Worm (Caenorhabditis elegans): Measurements from ENCODE around the gene clec-59.

DNA sequence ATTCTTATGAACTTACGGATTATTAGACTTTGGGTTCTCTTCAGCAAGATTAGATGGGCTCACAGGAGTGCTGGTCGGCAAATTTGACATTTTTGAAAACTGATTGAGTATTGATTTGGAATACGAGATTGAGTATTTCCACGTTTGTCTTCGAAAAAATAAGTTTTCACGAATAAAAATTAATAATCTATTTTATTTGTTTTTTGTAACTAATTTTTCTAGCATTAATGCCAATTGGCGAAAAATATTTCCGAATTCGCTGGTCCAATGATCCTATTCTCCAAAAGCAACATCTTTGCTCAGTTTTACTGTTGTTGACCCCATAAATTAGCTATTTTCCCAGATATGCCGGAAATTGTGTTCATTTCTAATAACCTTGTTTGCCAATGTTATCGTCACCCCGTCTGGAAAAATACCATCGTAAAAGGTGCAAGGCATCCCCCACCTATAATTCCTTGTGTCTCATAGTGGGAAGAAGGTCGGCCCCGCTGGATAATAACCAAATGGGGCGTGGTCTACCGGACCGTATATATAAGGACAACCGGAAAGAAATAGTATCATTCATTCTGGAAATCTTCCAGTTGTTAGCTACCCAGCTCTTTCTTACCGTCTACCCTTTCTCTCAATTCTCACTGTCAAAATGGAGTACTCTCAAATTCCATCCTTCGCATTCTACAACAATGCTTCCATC, 14.9 kb downstream of the clec-59 start, which contains the start of the genes ZK673.6 and sdz-37:
- TF ChIP-seq ceh-43 (GFP tag; optimal IDR thresholded peaks at IDR 0.05) (no peak), nhr-28 (tag; optimal IDR thresholded peaks at IDR 0.05) (no peak), ztf-11 (tag; optimal IDR thresholded peaks at IDR 0.05) (no peak), lin-13 (tag; optimal IDR thresholded peaks at IDR 0.05) (no peak), ces-1 (GFP tag; optimal IDR thresholded peaks at IDR 0.05) (no peak), snpc-4 (tag; optimal IDR thresholded peaks at IDR 0.05) (no peak)

All from whole organism, mixed stage, embryonic.